Worm (Caenorhabditis elegans): ENCODE measurements around the gene T09F5.1.

ce11 chrV:15150661-15151060 lies 1.8 kb downstream of the T09F5.1 start, which contains the start of gene T09F5.2:
- TF ChIP-seq nhr-2 (tag; optimal IDR thresholded peaks at IDR 0.05) (no peak), ztf-11 (tag; optimal IDR thresholded peaks at IDR 0.05) (no peak), ces-1 (GFP tag; optimal IDR thresholded peaks at IDR 0.05) (no peak), mep-1 (tag; optimal IDR thresholded peaks at IDR 0.05) (no peak), mls-2 (tag; optimal IDR thresholded peaks at IDR 0.05) (no peak), mab-5 (tag; optimal IDR thresholded peaks at IDR 0.05) (no peak), sptf-1 (tag; optimal IDR thresholded peaks at IDR 0.05) (no peak), lin-13 (tag; optimal IDR thresholded peaks at IDR 0.05) (no peak), ham-2 (GFP tag; optimal IDR thresholded peaks at IDR 0.05) (no peak), nhr-28 (tag; optimal IDR thresholded peaks at IDR 0.05) (no peak), snpc-4 (tag; optimal IDR thresholded peaks at IDR 0.05) (no peak), lsy-2 (tag; optimal IDR thresholded peaks at IDR 0.05) (no peak), cnd-1 (tag; optimal IDR thresholded peaks at IDR 0.05) (no peak)
